Worm (Caenorhabditis elegans): Measurements from ENCODE around the gene rab-6.1.

- no peak for TF ChIP-seq him-1 (tag; optimal IDR thresholded peaks at IDR 0.05)
- TF ChIP-seq W03F9.2 (tag; optimal IDR thresholded peaks at IDR 0.05) = no peak
- TF ChIP-seq dao-5 (tag; optimal IDR thresholded peaks at IDR 0.05) = no peak
Measured at ce11 chrIII:9004658-9005057, 1.1 kb downstream of the rab-6.1 start.

All from whole organism, L4/young adult.